Worm (Caenorhabditis elegans): Measurements from ENCODE around the gene fbxb-19.

DNA sequence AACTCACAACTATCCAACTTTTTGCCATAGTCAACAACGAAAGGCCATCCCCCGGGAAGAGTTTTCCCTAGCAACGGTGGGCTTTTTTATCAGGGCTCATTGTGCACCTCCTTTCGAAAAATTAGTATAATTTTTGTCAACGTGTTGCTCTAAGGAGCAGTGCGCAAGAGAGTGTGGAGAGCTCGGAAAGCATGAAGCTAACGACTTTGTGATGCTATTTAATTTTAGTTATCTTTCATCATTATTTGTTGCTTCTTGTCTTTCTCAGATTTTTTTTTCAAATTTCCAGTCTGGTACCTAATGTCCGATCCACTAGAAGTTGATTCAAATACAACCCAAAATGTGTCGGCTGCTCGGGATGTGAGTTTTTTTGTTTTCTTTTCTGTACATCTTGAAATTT is 41.1 kb upstream of the fbxb-19 start, which contains the start of gene ceh-81:
- TF ChIP-seq fos-1 (tag; optimal IDR thresholded peaks at IDR 0.05): no peak
- TF ChIP-seq lin-13 (GFP tag; optimal IDR thresholded peaks at IDR 0.05): no peak
- no peak for TF ChIP-seq vab-7 (GFP tag; IDR thresholded peaks at IDR 0.05)
- no peak for TF ChIP-seq dpl-1 (GFP tag; optimal IDR thresholded peaks at IDR 0.05)
- TF ChIP-seq ama-1 (optimal IDR thresholded peaks at IDR 0.05): no peak
- TF ChIP-seq ceh-82 (tag; optimal IDR thresholded peaks at IDR 0.05): no peak
- no peak for TF ChIP-seq F49E8.2 (tag; optimal IDR thresholded peaks at IDR 0.05; ENCODE audit: borderline replicate concordance)
- no peak for TF ChIP-seq F10B5.3 (tag; optimal IDR thresholded peaks at IDR 0.05)
- no peak for TF ChIP-seq jun-1 (tag; optimal IDR thresholded peaks at IDR 0.05)
- TF ChIP-seq Y105C5A.15 (GFP tag; IDR thresholded peaks at IDR 0.05): no peak
- TF ChIP-seq mep-1 (tag; optimal IDR thresholded peaks at IDR 0.05): no peak
- no peak for TF ChIP-seq daf-8 (GFP tag; IDR thresholded peaks at IDR 0.05)

Data from whole organism, L4 larva.